Worm (Caenorhabditis elegans) whole organism, young adult: Measurements from ENCODE around the gene catp-7.

Source experiments
- F37B4.10 ChIP-seq: fragments of 200-800 bp; sonication (Bioruptor generic); IDR thresholded peaks from 2 replicates; pipeline ENCODE4 v1.3.6; 2022; ENCODE audit warnings: missing genetic modification characterization, missing compliant biosample characterization
- attf-3 ChIP-seq: fragments of 200-800 bp; sonication (Bioruptor generic); conservative IDR thresholded peaks from 2 replicates; pipeline ENCODE4 v1.3.6; 2022; ENCODE audit warnings: missing genetic modification reagents, missing genetic modification characterization, missing compliant biosample characterization
- ceh-100 ChIP-seq: fragments of 200-800 bp; sonication (Bioruptor generic); IDR thresholded peaks from 2 replicates; pipeline ENCODE4 v1.3.6; 2022; ENCODE audit warnings: missing genetic modification reagents, missing genetic modification characterization, missing compliant biosample characterization
- hmg-20 ChIP-seq: fragments of 200-800 bp; sonication (Bioruptor generic); IDR thresholded peaks from 2 replicates; pipeline ENCODE4 v1.3.6; 2022; ENCODE audit warnings: missing genetic modification reagents, missing genetic modification characterization, missing compliant biosample characterization
- sea-2 ChIP-seq: fragments of 200-800 bp; sonication (Bioruptor generic); IDR thresholded peaks from 2 replicates; pipeline ENCODE4 v1.3.6; 2022; ENCODE audit warnings: missing genetic modification characterization, missing compliant biosample characterization
- tlf-1 ChIP-seq: fragments of 200-800 bp; sonication (Bioruptor generic); optimal IDR thresholded peaks from 2 replicates; lab custom pipeline; 2018; ENCODE audit warnings: mild to moderate bottlenecking, missing genetic modification characterization, missing compliant biosample characterization

- TF ChIP-seq sea-2 (no peak), ceh-100 (GFP tag; lab: Robert Waterston, UW) (no peak), hmg-20 (GFP tag; lab: Robert Waterston, UW) (no peak), tlf-1 (GFP tag; lab: Kevin White, UChicago) (no peak), attf-3 (GFP tag; lab: Robert Waterston, UW) (no peak), F37B4.10 (no peak)
Observed at ce11 chrIV:8630243-8630642, 44.5 kb downstream of the catp-7 start.
